Worm (Caenorhabditis elegans) whole organism, L1 larva: ENCODE data around the gene F37A8.5.
A peak's percentile ranks its signal among the peaks of the same experiment; 100 is the strongest.

Source experiments
- lin-13 ChIP-seq: fragments of 150-350 bp; optimal IDR thresholded peaks from 2 replicates; lab custom pipeline; 2014; ENCODE audit warnings: missing biosample characterization, missing genetic modification reagents, missing genetic modification characterization
- lin-39 ChIP-seq: fragments of 150-350 bp; optimal IDR thresholded peaks from 2 replicates; lab custom pipeline; 2014; ENCODE audit warnings: missing biosample characterization, missing genetic modification reagents, missing genetic modification characterization
- nhr-237 ChIP-seq: fragments of 150-350 bp; optimal IDR thresholded peaks from 2 replicates; lab custom pipeline; 2014; ENCODE audit warnings: missing biosample characterization, missing genetic modification characterization
- sox-4 ChIP-seq: sonication (generic microtip); optimal IDR thresholded peaks from 2 replicates; lab custom pipeline; 2016; ENCODE audit warnings: missing genetic modification characterization, missing compliant biosample characterization

- peak; percentile 13 for TF ChIP-seq nhr-237 (tag; lab: Kevin White, UChicago)
- peak; percentile 30 for TF ChIP-seq sox-4 (tag; lab: Kevin White, UChicago)
- peak; percentile 69 for TF ChIP-seq lin-13 (GFP tag; lab: Kevin White, UChicago)
- peak; percentile 88 for TF ChIP-seq lin-39 (tag; lab: Kevin White, UChicago)
Observed at ce11 chrIII:4004064-4004580, 47.7 kb downstream of the F37A8.5 start, which contains the start of gene tif-1A.
